Worm (Caenorhabditis elegans): Measurements from ENCODE around the gene T10B5.3.

ce11 chrV:1889996-1890395, 20.4 kb upstream of the T10B5.3 start:
- TF ChIP-seq mxl-3 (GFP tag; optimal IDR thresholded peaks at IDR 0.05) (no peak), zip-11 (GFP tag; IDR thresholded peaks at IDR 0.05) (no peak), pqm-1 (tag; optimal IDR thresholded peaks at IDR 0.05) (no peak), spr-3 (GFP tag; optimal IDR thresholded peaks at IDR 0.05) (no peak), ceh-28 (tag; optimal IDR thresholded peaks at IDR 0.05) (no peak), nhr-77 (tag; optimal IDR thresholded peaks at IDR 0.05) (no peak), Y5F2A.4 (GFP tag; optimal IDR thresholded peaks at IDR 0.05) (no peak), mdl-1 (tag; optimal IDR thresholded peaks at IDR 0.05) (no peak)
